Fruit fly (Drosophila melanogaster) whole organism: Measurements from ENCODE around the gene p38b.

Experiments
- CG8478 ChIP-seq: fragments of >200 bp; optimal IDR thresholded peaks from 2 replicates; lab custom pipeline; 2018; ENCODE audit warnings: inconsistent platforms
- Dll ChIP-seq: fragments of >200 bp; optimal IDR thresholded peaks from 2 replicates; lab custom pipeline; 2017
- EcR ChIP-seq, 2 experiments: fragments of >200 bp; optimal IDR thresholded peaks; 2 replicates each; lab custom pipeline; 2017; ENCODE audit warnings: missing biosample characterization in 2 of 2, missing genetic modification characterization in 2 of 2, missing genetic modification reagents in 2 of 2
- pan ChIP-seq: fragments of >200 bp; optimal IDR thresholded peaks from 2 replicates; lab custom pipeline; 2017
- psq ChIP-seq: fragments of >200 bp; optimal IDR thresholded peaks from 2 replicates; lab custom pipeline; 2017
- usp ChIP-seq: fragments of >200 bp; optimal IDR thresholded peaks from 2 replicates; lab custom pipeline; 2017; ENCODE audit warnings: missing biosample characterization, missing genetic modification characterization, mixed read lengths

Gene p38b

DNA sequence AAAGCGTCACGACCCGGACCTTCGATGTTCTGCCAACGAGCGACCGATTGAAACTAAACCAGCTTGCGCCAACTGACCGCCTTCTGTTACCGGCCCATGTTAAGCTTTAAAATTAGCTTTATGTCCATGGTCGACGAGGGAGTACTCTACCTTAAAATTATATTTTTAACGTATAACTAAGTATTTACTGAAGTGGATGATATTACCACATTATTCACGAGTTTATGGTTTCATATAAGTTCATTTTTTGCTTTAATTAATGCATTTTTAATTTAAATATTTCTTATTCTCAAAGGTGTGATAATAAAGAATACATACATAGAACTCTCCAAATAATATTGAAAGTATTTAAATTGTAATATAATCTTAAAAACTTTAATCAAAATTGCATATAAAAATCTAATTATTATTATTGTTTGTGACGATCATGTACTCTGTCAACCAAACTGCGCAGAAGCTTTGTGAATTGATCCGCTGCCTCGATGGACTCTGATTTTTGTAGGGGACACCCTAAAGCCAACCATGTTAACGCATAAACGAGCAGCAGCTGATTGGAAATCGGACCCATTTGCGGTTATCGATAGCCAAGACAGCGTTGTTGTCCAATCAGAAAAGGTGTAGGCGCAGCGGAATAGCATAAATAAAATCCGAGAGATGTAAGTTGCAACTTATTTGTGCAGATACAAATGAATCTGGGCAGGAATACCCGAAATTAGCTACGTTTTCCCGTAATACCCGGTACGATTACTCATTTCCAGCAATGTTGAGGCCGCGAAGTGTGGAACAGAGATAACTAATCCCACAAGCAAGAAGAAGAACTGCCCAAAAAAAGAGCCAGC is at the start of gene p38b, which contains the start of gene CG9008:
p38b (plus strand) TSS at position 581 of the 839 bp plus-strand sequence.
CG9008 (minus strand) TSS at position 57 of the 839 bp plus-strand sequence.
- TF ChIP-seq pan (lab: Kevin White, UChicago): no peak
- TF ChIP-seq usp (GFP tag; lab: Kevin White, UChicago): no peak
- TF ChIP-seq EcR (GFP tag; optimal IDR thresholded peaks at IDR 0.05; lab: Kevin White, UChicago): no peak
- TF ChIP-seq Dll (lab: Kevin White, UChicago): no peak
- TF ChIP-seq CG8478: no peak
- no peak for TF ChIP-seq psq (lab: Kevin White, UChicago)

DNA sequence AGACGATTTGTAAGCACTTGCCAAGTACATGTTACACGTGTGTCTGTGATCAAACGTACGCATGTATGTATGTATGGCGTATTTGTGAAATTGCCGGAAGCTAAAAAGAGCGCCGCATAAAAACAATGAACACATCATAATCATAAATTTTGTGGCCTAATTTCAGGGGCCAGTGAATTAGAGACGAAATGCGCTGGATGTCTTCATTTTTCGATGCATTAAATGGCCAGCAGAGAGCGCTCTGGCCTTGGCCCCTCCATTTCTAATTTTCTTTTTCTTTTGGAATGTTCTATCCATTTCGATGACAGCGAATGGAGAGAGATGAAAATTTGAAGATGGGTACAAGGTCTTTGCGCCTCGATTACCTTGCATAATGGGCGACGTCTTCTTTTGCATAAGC is 48.2 kb upstream of the p38b start:
- no peak for TF ChIP-seq CG8478
- no peak for TF ChIP-seq psq (lab: Kevin White, UChicago)
- no peak for TF ChIP-seq pan (lab: Kevin White, UChicago)
- TF ChIP-seq usp (GFP tag; lab: Kevin White, UChicago): no peak
- TF ChIP-seq EcR (GFP tag; optimal IDR thresholded peaks at IDR 0.05; lab: Kevin White, UChicago): no peak
- TF ChIP-seq Dll (lab: Kevin White, UChicago): no peak

dm6 chr2L:13735838-13736237 is 44.7 kb upstream of the p38b start, which contains the start of gene nur:
Gene nur, plus strand, starts transcription at chr2L:13736138.
- TF ChIP-seq Dll (lab: Kevin White, UChicago): no peak
- no peak for TF ChIP-seq EcR (GFP tag; optimal IDR thresholded peaks at IDR 0.05; lab: Kevin White, UChicago)
- no peak for TF ChIP-seq pan (lab: Kevin White, UChicago)
- no peak for TF ChIP-seq usp (GFP tag; lab: Kevin White, UChicago)
- TF ChIP-seq CG8478: no peak
- no peak for TF ChIP-seq psq (lab: Kevin White, UChicago)

DNA sequence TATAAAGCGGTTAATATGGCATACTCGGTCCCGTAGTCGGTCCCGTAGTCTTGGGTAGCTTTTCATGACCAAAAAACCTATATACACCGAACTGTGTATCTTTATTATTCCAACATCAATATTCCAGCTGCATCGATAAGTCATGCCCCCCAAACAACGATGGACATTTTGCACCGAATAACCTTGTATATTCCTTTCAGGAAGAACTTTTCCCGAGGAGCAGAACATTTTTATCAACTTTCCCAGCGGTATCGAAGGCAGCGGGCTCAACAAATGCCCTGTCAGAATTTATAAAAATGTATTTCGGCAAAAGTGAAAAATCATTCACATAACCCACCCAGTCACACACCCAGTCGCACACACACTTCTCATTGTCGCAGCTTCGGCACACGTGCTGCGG is 33.8 kb upstream of the p38b start, which contains the start of gene TM9SF4:
TM9SF4 (plus strand) TSS at position 301 of the 400 bp plus-strand sequence.
- no peak for TF ChIP-seq CG8478
- no peak for TF ChIP-seq usp (GFP tag; lab: Kevin White, UChicago)
- TF ChIP-seq pan (lab: Kevin White, UChicago): no peak
- TF ChIP-seq psq (lab: Kevin White, UChicago): no peak
- TF ChIP-seq Dll (lab: Kevin White, UChicago): no peak
- no peak for TF ChIP-seq EcR (GFP tag; optimal IDR thresholded peaks at IDR 0.05; lab: Kevin White, UChicago)

dm6 chr2L:13763144-13763543 is 17.3 kb upstream of the p38b start:
- TF ChIP-seq Dll (lab: Kevin White, UChicago): no peak

- TF ChIP-seq usp (GFP tag; lab: Kevin White, UChicago) (no peak), Dll (lab: Kevin White, UChicago) (no peak), CG8478 (no peak), pan (lab: Kevin White, UChicago) (no peak), psq (lab: Kevin White, UChicago) (no peak), EcR (GFP tag; optimal IDR thresholded peaks at IDR 0.05; lab: Kevin White, UChicago) (no peak)
Measured at dm6 chr2L:13770884-13771283, 9.6 kb upstream of the p38b start.

- TF ChIP-seq Dll (lab: Kevin White, UChicago): no peak
- no peak for TF ChIP-seq psq (lab: Kevin White, UChicago)
Measured at dm6 chr2L:13773697-13774096, 6.8 kb upstream of the p38b start, which contains the start of gene CG43376. Gene CG43376, plus strand, starts transcription at chr2L:13773997.

DNA sequence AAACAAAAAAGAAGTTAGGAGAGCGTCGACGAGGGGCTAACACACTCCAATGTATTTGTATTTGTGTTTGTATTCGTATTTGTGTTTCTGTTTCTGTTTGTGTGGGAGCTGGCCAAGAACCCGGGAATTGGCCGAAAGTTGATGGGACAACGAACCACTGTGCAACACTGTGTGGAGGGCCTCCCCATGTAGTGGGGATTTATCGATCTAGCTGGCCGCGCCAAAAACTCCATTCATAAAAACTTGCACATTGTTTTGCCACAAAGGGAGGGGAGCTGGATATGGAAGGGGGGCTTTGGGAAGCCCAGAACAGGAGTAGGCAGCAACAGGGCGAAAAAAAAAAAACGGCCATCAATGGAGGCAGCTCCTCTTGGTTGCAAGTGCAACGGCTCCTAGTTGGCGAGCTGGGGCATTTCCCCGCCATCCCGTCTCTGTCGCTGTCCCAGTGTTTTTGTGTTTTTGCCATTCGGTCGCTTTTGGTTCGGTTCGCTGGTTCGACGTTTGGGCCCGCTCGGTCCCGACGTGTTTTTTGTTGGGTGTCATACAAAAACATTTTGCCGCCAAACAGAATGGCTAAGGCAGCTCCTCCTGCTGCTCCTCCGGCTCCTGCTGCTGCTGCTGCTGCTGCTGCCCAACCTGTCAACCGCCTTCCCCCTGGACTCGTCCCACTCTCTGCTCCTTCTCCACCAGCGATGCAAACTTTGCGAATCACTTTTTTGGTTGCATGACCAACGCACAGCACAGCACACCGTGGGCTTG is 3.4 kb upstream of the p38b start:
- no peak for TF ChIP-seq Dll (lab: Kevin White, UChicago)
- no peak for TF ChIP-seq CG8478
- TF ChIP-seq usp (GFP tag; lab: Kevin White, UChicago): no peak
- no peak for TF ChIP-seq psq (lab: Kevin White, UChicago)
- no peak for TF ChIP-seq EcR (GFP tag; optimal IDR thresholded peaks at IDR 0.05; lab: Kevin White, UChicago)
- TF ChIP-seq pan (lab: Kevin White, UChicago): no peak

dm6 chr2L:13778648-13779047 is 1.8 kb upstream of the p38b start:
- TF ChIP-seq usp (GFP tag; lab: Kevin White, UChicago): no peak
- TF ChIP-seq EcR (GFP tag; optimal IDR thresholded peaks at IDR 0.05; lab: Kevin White, UChicago): no peak
- TF ChIP-seq psq (lab: Kevin White, UChicago): no peak
- no peak for TF ChIP-seq Dll (lab: Kevin White, UChicago)
- no peak for TF ChIP-seq CG8478

DNA sequence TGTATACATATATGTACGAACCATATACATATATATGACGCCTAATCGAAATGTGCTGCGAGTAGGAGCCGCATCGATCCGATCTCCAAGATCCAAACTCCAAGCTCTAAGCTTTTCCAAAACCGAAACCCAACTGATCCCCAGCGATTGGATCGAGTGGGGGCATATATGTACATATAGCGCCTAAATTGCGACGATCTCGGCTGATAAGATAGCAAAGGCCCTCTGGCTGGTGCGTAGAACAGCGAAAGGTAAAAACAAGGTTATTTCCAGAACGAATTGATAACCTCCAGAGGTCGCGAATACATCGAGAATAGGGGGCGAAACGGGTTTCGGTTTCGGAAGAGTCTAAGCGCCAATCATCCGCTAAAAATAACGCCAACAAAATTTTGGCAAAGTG is 1.3 kb upstream of the p38b start:
- TF ChIP-seq EcR (GFP tag; optimal IDR thresholded peaks at IDR 0.05; lab: Kevin White, UChicago): no peak
- TF ChIP-seq usp (GFP tag; lab: Kevin White, UChicago): no peak
- no peak for TF ChIP-seq CG8478
- TF ChIP-seq pan (lab: Kevin White, UChicago): no peak
- no peak for TF ChIP-seq Dll (lab: Kevin White, UChicago)
- TF ChIP-seq psq (lab: Kevin White, UChicago): no peak

DNA sequence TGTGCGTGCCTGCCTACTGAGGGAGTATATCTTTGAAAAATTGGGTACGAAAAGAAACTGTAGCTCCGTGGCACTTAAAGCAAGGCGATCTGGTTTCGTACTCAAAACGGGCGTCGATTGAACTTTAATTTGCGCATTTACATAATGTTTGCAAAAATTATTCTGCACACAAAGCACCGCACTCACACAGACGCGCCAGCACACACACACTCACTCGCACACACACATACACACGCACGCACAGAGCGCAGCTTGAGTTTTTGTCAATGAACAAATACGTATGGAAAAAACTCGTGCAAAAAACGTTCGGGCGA is 737 bp upstream of the p38b start:
- TF ChIP-seq Dll (lab: Kevin White, UChicago) (no peak), usp (GFP tag; lab: Kevin White, UChicago) (no peak), psq (lab: Kevin White, UChicago) (no peak), CG8478 (no peak), EcR (GFP tag; optimal IDR thresholded peaks at IDR 0.05; lab: Kevin White, UChicago) (no peak), pan (lab: Kevin White, UChicago) (no peak)
